Fruit fly (Drosophila melanogaster): ENCODE data around the gene CG4957.

DNA sequence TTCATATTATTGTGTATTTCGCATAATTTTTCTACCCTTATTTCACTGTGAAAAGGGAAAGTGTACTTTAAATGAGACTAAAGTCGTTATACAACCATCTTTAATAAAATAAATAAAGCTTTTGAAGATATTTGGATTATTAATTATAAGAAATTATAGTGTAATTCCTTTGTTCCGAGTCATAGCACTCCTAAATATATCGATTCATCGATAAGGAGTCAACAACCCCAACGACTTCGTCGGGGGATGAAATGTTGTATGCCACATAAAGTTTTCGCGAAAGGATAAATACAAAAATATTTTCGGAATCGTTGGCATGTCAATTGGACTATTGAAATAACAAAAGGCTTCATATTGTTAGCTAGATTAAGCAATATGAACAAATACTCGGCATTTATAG, 17.1 kb upstream of the CG4957 start, which contains the start of gene Ror:
- TF ChIP-seq fd85E (GFP tag; optimal IDR thresholded peaks at IDR 0.05): no peak
- TF ChIP-seq net (GFP tag; optimal IDR thresholded peaks at IDR 0.05): no peak
- no peak for TF ChIP-seq CG11762 (GFP tag; optimal IDR thresholded peaks at IDR 0.05; ENCODE audit: insufficient read depth)
- no peak for TF ChIP-seq ss (GFP tag; optimal IDR thresholded peaks at IDR 0.05)
- TF ChIP-seq cyc (GFP tag; optimal IDR thresholded peaks at IDR 0.05): no peak
- TF ChIP-seq Eip75B (GFP tag; optimal IDR thresholded peaks at IDR 0.05): no peak
- no peak for TF ChIP-seq Hr39 (GFP tag; optimal IDR thresholded peaks at IDR 0.05)
- no peak for TF ChIP-seq spab (GFP tag; optimal IDR thresholded peaks at IDR 0.05)
- no peak for TF ChIP-seq CG6808 (GFP tag; optimal IDR thresholded peaks at IDR 0.05)
- no peak for TF ChIP-seq Smox (GFP tag; optimal IDR thresholded peaks at IDR 0.05)
- no peak for TF ChIP-seq lz (GFP tag; optimal IDR thresholded peaks at IDR 0.05)
- TF ChIP-seq CG15336 (GFP tag; IDR thresholded peaks at IDR 0.05): no peak
- no peak for TF ChIP-seq CG11902 (GFP tag; optimal IDR thresholded peaks at IDR 0.05)
- no peak for TF ChIP-seq pdm3 (GFP tag; optimal IDR thresholded peaks at IDR 0.05)

All from whole organism, prepupa.